Fruit fly (Drosophila melanogaster): Measurements from ENCODE around the gene Sap-r.

Sap-r gene

dm6 chr3R:30888550-30889259, at the start of gene Sap-r:
TSS of gene Sap-r (minus strand) at chr3R:30889062.
- TF ChIP-seq topi (GFP tag; optimal IDR thresholded peaks at IDR 0.05) (peak; percentile 6), esn (GFP tag; optimal IDR thresholded peaks at IDR 0.05) (peak; percentile 22), ss (GFP tag; optimal IDR thresholded peaks at IDR 0.05) (peak; percentile 47 to 52), CG16779 (tag; optimal IDR thresholded peaks at IDR 0.05) (peak; percentile 22), CG9139 (GFP tag; optimal IDR thresholded peaks at IDR 0.05) (no peak), vri (GFP tag; optimal IDR thresholded peaks at IDR 0.05) (peak; percentile 28), Smox (GFP tag; optimal IDR thresholded peaks at IDR 0.05) (peak; percentile 15), OdsH (GFP tag; optimal IDR thresholded peaks at IDR 0.05) (no peak), CG6276 (GFP tag; optimal IDR thresholded peaks at IDR 0.05) (no peak), fkh (GFP tag; optimal IDR thresholded peaks at IDR 0.05) (peak; percentile 77), CG6854 (GFP tag; optimal IDR thresholded peaks at IDR 0.05) (peak; percentile 53), dsx (GFP tag; optimal IDR thresholded peaks at IDR 0.05; ENCODE audit: poor library complexity, severe bottlenecking) (no peak), CG11294 (GFP tag; IDR thresholded peaks at IDR 0.05) (no peak), CG6163 (GFP tag; IDR thresholded peaks at IDR 0.05) (peak; percentile 38; the same call in 2 of the 3 replicates), svp (GFP tag) (peak; percentile 61), Eip75B (GFP tag; optimal IDR thresholded peaks at IDR 0.05) (peak; percentile 38), Eip78C (GFP tag) (peak; percentile 70), CG3919 (GFP tag; optimal IDR thresholded peaks at IDR 0.05) (peak; percentile 32)

dm6 chr3R:30937002-30937401, 48.1 kb upstream of the Sap-r start, which contains the start of gene CG15550:
TSS of gene CG15550 (minus strand) at chr3R:30937102.
- TF ChIP-seq pdm3 (GFP tag; optimal IDR thresholded peaks at IDR 0.05) (no peak), net (GFP tag; optimal IDR thresholded peaks at IDR 0.05) (no peak), ss (GFP tag; optimal IDR thresholded peaks at IDR 0.05) (no peak), CG6854 (GFP tag; optimal IDR thresholded peaks at IDR 0.05) (no peak), CG31627 (GFP tag; optimal IDR thresholded peaks at IDR 0.05) (no peak), Met (GFP tag; optimal IDR thresholded peaks at IDR 0.05) (no peak), spab (GFP tag; optimal IDR thresholded peaks at IDR 0.05) (no peak)

- TF ChIP-seq CG6163 (GFP tag; IDR thresholded peaks at IDR 0.05) (no peak), CG34406 (GFP tag; optimal IDR thresholded peaks at IDR 0.05) (no peak), CG6792 (GFP tag; optimal IDR thresholded peaks at IDR 0.05) (no peak), Ets21C (GFP tag; optimal IDR thresholded peaks at IDR 0.05) (no peak), esn (GFP tag; optimal IDR thresholded peaks at IDR 0.05) (no peak), CG8119 (GFP tag; IDR thresholded peaks at IDR 0.05) (no peak), CG8319 (GFP tag; optimal IDR thresholded peaks at IDR 0.05) (no peak), Hr4 (GFP tag; optimal IDR thresholded peaks at IDR 0.05) (no peak), Gug (GFP tag; IDR thresholded peaks at IDR 0.05) (no peak), CG10631 (GFP tag; optimal IDR thresholded peaks at IDR 0.05) (no peak), ss (GFP tag; optimal IDR thresholded peaks at IDR 0.05) (no peak), CG10669 (GFP tag; optimal IDR thresholded peaks at IDR 0.05) (no peak), CG3032 (tag; optimal IDR thresholded peaks at IDR 0.05) (no peak), Smox (GFP tag; optimal IDR thresholded peaks at IDR 0.05) (no peak), CG6854 (GFP tag; optimal IDR thresholded peaks at IDR 0.05) (no peak), dsx (GFP tag; optimal IDR thresholded peaks at IDR 0.05; ENCODE audit: poor library complexity, severe bottlenecking) (no peak), dac (GFP tag; optimal IDR thresholded peaks at IDR 0.05) (no peak), fd85E (GFP tag; optimal IDR thresholded peaks at IDR 0.05) (no peak), CG6276 (GFP tag; optimal IDR thresholded peaks at IDR 0.05) (no peak)
These were observed 47.5 kb upstream of the Sap-r start, which contains the start of gene CG15549 for dm6 chr3R:30936407-30936806. TSS of gene CG15549 (minus strand) at chr3R:30936507.

All from whole organism, prepupa.